Worm (Caenorhabditis elegans) whole organism, L3 larva: ENCODE data around the gene smut-1.

ENCODE experiments used
- lin-39 ChIP-seq: fragments of 150-350 bp; optimal IDR thresholded peaks from 2 replicates; lab custom pipeline; 2018; ENCODE audit warnings: missing biosample characterization, missing genetic modification reagents, missing genetic modification characterization
- mdl-1 ChIP-seq: fragments of 150-350 bp; optimal IDR thresholded peaks from 2 replicates; lab custom pipeline; 2014; ENCODE audit warnings: missing biosample characterization, missing genetic modification characterization
- nfya-1 ChIP-seq: sonication (generic microtip); optimal IDR thresholded peaks from 2 replicates; lab custom pipeline; 2017; ENCODE audit warnings: missing genetic modification characterization, mild to moderate bottlenecking, missing compliant biosample characterization, antibody characterized with exemption, moderate library complexity; ENCODE audit not compliant: insufficient read depth
- nhr-28 ChIP-seq: fragments of 150-350 bp; optimal IDR thresholded peaks from 2 replicates; lab custom pipeline; 2014; ENCODE audit warnings: missing biosample characterization, missing genetic modification characterization
- pha-4 ChIP-seq: fragments of 150-350 bp; optimal IDR thresholded peaks from 2 replicates; lab custom pipeline; 2014; ENCODE audit warnings: missing biosample characterization, missing genetic modification reagents, missing genetic modification characterization

ce11 chrV:6099634-6100033, 2.7 kb downstream of the smut-1 start:
- TF ChIP-seq nfya-1 (tag; lab: Kevin White, UChicago) (no peak), nhr-28 (no peak), pha-4 (tag; lab: Kevin White, UChicago) (no peak), lin-39 (tag; lab: Kevin White, UChicago) (no peak), mdl-1 (tag; lab: Kevin White, UChicago) (no peak)
